Fruit fly (Drosophila melanogaster): ENCODE data around the gene CG31717.

DNA sequence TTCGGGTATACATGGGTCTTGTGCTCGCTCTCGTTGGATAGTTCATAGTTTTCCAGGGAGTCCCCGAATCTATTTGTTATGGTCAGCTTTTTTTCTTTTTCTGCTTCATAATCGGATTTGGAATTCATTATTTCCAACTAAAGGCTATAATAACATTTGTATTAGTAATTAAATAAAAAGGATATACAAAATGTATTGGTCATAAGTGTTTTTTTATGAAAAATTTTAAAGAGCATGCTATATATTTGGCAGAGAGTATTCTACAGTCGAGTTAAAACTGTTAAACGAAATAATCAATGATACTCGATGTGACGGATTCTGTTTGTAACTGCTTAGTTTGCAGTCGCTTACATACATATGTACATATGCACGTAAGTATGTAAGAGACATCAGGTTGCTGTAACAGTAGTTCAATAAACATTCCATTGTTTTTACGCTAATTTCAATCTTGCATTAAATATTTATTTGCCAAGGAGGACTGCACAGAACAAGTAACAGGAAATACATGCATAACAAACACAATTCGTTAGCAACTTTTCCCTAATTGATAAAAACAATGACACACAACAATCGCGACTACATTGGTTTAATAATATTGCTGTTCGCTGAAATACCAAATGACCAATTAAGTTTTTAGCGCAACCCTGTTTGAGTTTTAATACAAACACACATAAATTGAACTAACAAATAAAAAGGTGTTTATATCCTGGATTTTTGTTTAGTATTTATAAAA lies 48.7 kb downstream of the CG31717 start:
- TF ChIP-seq Hr96 (GFP tag; optimal IDR thresholded peaks at IDR 0.05): no peak
- TF ChIP-seq CG12768 (GFP tag; optimal IDR thresholded peaks at IDR 0.05): no peak
- TF ChIP-seq CG33017 (tag; optimal IDR thresholded peaks at IDR 0.05): no peak
- TF ChIP-seq CG1620 (GFP tag; optimal IDR thresholded peaks at IDR 0.05): no peak
- no peak for TF ChIP-seq CG7101 (tag; optimal IDR thresholded peaks at IDR 0.05)
- TF ChIP-seq CG11617 (GFP tag; optimal IDR thresholded peaks at IDR 0.05): no peak
- TF ChIP-seq cic (GFP tag; optimal IDR thresholded peaks at IDR 0.05): no peak
- no peak for TF ChIP-seq bab1 (GFP tag; optimal IDR thresholded peaks at IDR 0.05)

Measured in whole organism, adult.